Worm (Caenorhabditis elegans): ENCODE measurements around the gene Y46D2A.1.

ce11 chrII:3322257-3322656 lies at the start of gene Y46D2A.1:
- TF ChIP-seq him-1 (tag; optimal IDR thresholded peaks at IDR 0.05) (no peak), W03F9.2 (tag; optimal IDR thresholded peaks at IDR 0.05) (no peak), dao-5 (tag; optimal IDR thresholded peaks at IDR 0.05) (no peak)

Measured in whole organism, L4/young adult.